Worm (Caenorhabditis elegans): ENCODE measurements around the gene ncx-7.

DNA sequence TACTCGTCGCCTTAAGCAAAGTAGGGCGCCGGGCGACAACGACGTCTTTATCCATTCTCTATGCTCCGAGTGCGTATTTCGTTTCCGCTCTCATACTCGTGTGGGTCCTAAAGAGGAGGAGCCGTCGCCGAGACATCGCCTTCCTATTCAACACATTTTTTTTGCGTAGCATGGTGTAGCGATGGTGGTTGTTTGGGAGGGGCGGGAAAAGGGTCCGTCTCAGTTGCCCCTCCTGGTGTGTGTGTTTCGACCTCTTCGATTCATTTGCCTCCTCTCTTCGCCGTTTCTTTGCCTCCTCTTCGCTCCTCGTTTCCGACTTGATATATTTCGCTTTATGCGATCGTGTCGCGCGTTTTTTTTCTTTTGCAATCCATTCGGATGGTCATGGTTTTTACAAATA lies 18.3 kb downstream of the ncx-7 start:
- TF ChIP-seq ama-1 (optimal IDR thresholded peaks at IDR 0.05), result no peak
- TF ChIP-seq ama-1 (GFP tag; optimal IDR thresholded peaks at IDR 0.05), result no peak
- TF ChIP-seq lin-26 (GFP tag; IDR thresholded peaks at IDR 0.05), result 0 out of 2 replicates have a peak, but pooled peaks have one; percentile 11
- no peak for TF ChIP-seq dpl-1 (GFP tag; optimal IDR thresholded peaks at IDR 0.05)
- no peak for TF ChIP-seq ztf-18 (tag; optimal IDR thresholded peaks at IDR 0.05)
- no peak for TF ChIP-seq sdz-38 (tag; optimal IDR thresholded peaks at IDR 0.05)
- TF ChIP-seq unc-62 (GFP tag; optimal IDR thresholded peaks at IDR 0.05), result no peak
- TF ChIP-seq ets-4 (GFP tag; optimal IDR thresholded peaks at IDR 0.05), result no peak
- TF ChIP-seq F52B5.7 (tag; optimal IDR thresholded peaks at IDR 0.05), result no peak
- TF ChIP-seq bed-2 (GFP tag; IDR thresholded peaks at IDR 0.05), result no peak
- TF ChIP-seq ceh-91 (GFP tag; IDR thresholded peaks at IDR 0.05), result no peak
- TF ChIP-seq F55B11.4 (tag; optimal IDR thresholded peaks at IDR 0.05; ENCODE audit: borderline replicate concordance, insufficient read depth), result no peak
- TF ChIP-seq ztf-6 (GFP tag; IDR thresholded peaks at IDR 0.05), result no peak
- TF ChIP-seq lsl-1 (GFP tag; optimal IDR thresholded peaks at IDR 0.05), result no peak
- no peak for TF ChIP-seq ceh-27 (GFP tag; optimal IDR thresholded peaks at IDR 0.05)

Data from whole organism, young adult.